Worm (Caenorhabditis elegans) whole organism, late embryonic: Measurements from ENCODE around the gene rbm-17.

Source experiments
- ceh-9 ChIP-seq: sonication (generic microtip); optimal IDR thresholded peaks from 2 replicates; lab custom pipeline; 2016; ENCODE audit warnings: mild to moderate bottlenecking, missing genetic modification characterization, inconsistent platforms, missing compliant biosample characterization
- fkh-10 ChIP-seq: fragments of 150-350 bp; optimal IDR thresholded peaks from 2 replicates; lab custom pipeline; 2014; ENCODE audit warnings: missing biosample characterization, missing genetic modification reagents, missing genetic modification characterization
- hlh-13 ChIP-seq: fragments of 200-800 bp; sonication (Bioruptor generic); optimal IDR thresholded peaks from 2 replicates; lab custom pipeline; 2018; ENCODE audit warnings: mild to moderate bottlenecking, missing genetic modification characterization, missing compliant biosample characterization
- nhr-11 ChIP-seq: fragments of 150-350 bp; optimal IDR thresholded peaks from 2 replicates; lab custom pipeline; 2014; ENCODE audit warnings: missing biosample characterization, missing genetic modification characterization
- pax-1 ChIP-seq: fragments of 150-350 bp; optimal IDR thresholded peaks from 2 replicates; lab custom pipeline; 2014; ENCODE audit warnings: missing biosample characterization, missing genetic modification characterization
- pha-2 ChIP-seq: sonication (generic microtip); optimal IDR thresholded peaks from 2 replicates; lab custom pipeline; 2017; ENCODE audit warnings: mild to moderate bottlenecking, missing genetic modification characterization, missing compliant biosample characterization
- pha-4 ChIP-seq: fragments of 150-350 bp; optimal IDR thresholded peaks from 2 replicates; lab custom pipeline; 2018; ENCODE audit warnings: missing biosample characterization, missing genetic modification reagents, missing genetic modification characterization

- TF ChIP-seq pha-4 (tag; lab: Kevin White, UChicago) (no peak), pax-1 (tag; lab: Kevin White, UChicago) (no peak), hlh-13 (no peak), ceh-9 (tag; lab: Kevin White, UChicago) (no peak), fkh-10 (GFP tag; lab: Kevin White, UChicago) (no peak), pha-2 (no peak), nhr-11 (no peak)
These were observed 49.9 kb downstream of the rbm-17 start, which contains the start of gene ZK792.5 for ce11 chrIV:11688018-11688417.
